Worm (Caenorhabditis elegans) whole organism, mixed stage, embryonic: ENCODE results near the gene T19D2.3.

Source experiments
- blmp-1 ChIP-seq: fragments of 150-350 bp; optimal IDR thresholded peaks from 2 replicates; lab custom pipeline; 2014; ENCODE audit warnings: missing biosample characterization, missing genetic modification characterization
- ceh-39 ChIP-seq: fragments of 150-350 bp; optimal IDR thresholded peaks from 2 replicates; lab custom pipeline; 2014; ENCODE audit warnings: missing biosample characterization, missing genetic modification characterization
- ceh-43 ChIP-seq: fragments of 200-800 bp; sonication (Bioruptor generic); optimal IDR thresholded peaks from 2 replicates; lab custom pipeline; 2018; ENCODE audit warnings: mild to moderate bottlenecking, missing genetic modification characterization, moderate library complexity, missing compliant biosample characterization
- lin-13 ChIP-seq: fragments of 150-350 bp; optimal IDR thresholded peaks from 2 replicates; lab custom pipeline; 2014; ENCODE audit warnings: missing biosample characterization, missing genetic modification characterization
- mep-1 ChIP-seq: fragments of 150-350 bp; optimal IDR thresholded peaks from 2 replicates; lab custom pipeline; 2017; ENCODE audit warnings: missing biosample characterization, missing genetic modification reagents, missing genetic modification characterization, inconsistent platforms
- nhr-237 ChIP-seq: fragments of 150-350 bp; optimal IDR thresholded peaks from 2 replicates; lab custom pipeline; 2014; ENCODE audit warnings: missing biosample characterization, missing genetic modification characterization
- nhr-28 ChIP-seq: fragments of 150-350 bp; optimal IDR thresholded peaks from 2 replicates; lab custom pipeline; 2014; ENCODE audit warnings: missing biosample characterization, missing genetic modification characterization
- pha-4 ChIP-seq: fragments of 150-350 bp; optimal IDR thresholded peaks from 2 replicates; lab custom pipeline; 2018; ENCODE audit warnings: missing biosample characterization, missing genetic modification reagents, missing genetic modification characterization
- sptf-1 ChIP-seq: sonication (generic microtip); optimal IDR thresholded peaks from 2 replicates; lab custom pipeline; 2017; ENCODE audit warnings: mild to moderate bottlenecking, missing genetic modification characterization, moderate library complexity, missing compliant biosample characterization
- unc-39 ChIP-seq: fragments of 150-350 bp; optimal IDR thresholded peaks from 2 replicates; lab custom pipeline; 2014; ENCODE audit warnings: missing biosample characterization, missing genetic modification characterization
- unc-62 ChIP-seq: fragments of 150-350 bp; optimal IDR thresholded peaks from 2 replicates; lab custom pipeline; 2014; ENCODE audit warnings: missing biosample characterization, missing genetic modification reagents, missing genetic modification characterization
- ztf-11 ChIP-seq: fragments of 150-350 bp; optimal IDR thresholded peaks from 2 replicates; lab custom pipeline; 2014; ENCODE audit warnings: missing biosample characterization, missing genetic modification characterization

ce11 chrX:3969353-3969752, 30.3 kb downstream of the T19D2.3 start:
- TF ChIP-seq pha-4 (tag; lab: Kevin White, UChicago) (peak; percentile 52), nhr-28 (tag; lab: Kevin White, UChicago) (no peak), nhr-237 (no peak), sptf-1 (tag; lab: Kevin White, UChicago) (peak; percentile 57), ztf-11 (tag; lab: Kevin White, UChicago) (no peak), mep-1 (tag; lab: Kevin White, UChicago) (no peak), ceh-39 (tag; lab: Kevin White, UChicago) (no peak), unc-39 (tag; lab: Kevin White, UChicago) (no peak), ceh-43 (GFP tag; lab: Kevin White, UChicago) (no peak), unc-62 (no peak), lin-13 (peak; percentile 25), blmp-1 (tag; lab: Kevin White, UChicago) (no peak)
